Worm (Caenorhabditis elegans): ENCODE results near the gene nhr-50.

nhr-50 gene

ce11 chrV:16022600-16022999 lies 22.2 kb upstream of the nhr-50 start (continued):
- TF ChIP-seq gmeb-2 (tag; optimal IDR thresholded peaks at IDR 0.05) (peak; percentile 23), K02D7.2 (tag; optimal IDR thresholded peaks at IDR 0.05) (no peak), sox-2 (GFP tag; IDR thresholded peaks at IDR 0.05) (no peak), hlh-15 (tag; optimal IDR thresholded peaks at IDR 0.05) (no peak), unc-55 (GFP tag; optimal IDR thresholded peaks at IDR 0.05) (no peak), ref-2 (tag; optimal IDR thresholded peaks at IDR 0.05) (peak; percentile 53), Y22D7AL.16 (tag; optimal IDR thresholded peaks at IDR 0.05) (no peak), ceh-34 (tag; optimal IDR thresholded peaks at IDR 0.05) (peak; percentile 57), elt-4 (tag; optimal IDR thresholded peaks at IDR 0.05) (no peak), ceh-14 (tag; optimal IDR thresholded peaks at IDR 0.05) (peak; percentile 72), unc-3 (GFP tag; conservative IDR thresholded peaks at IDR 0.05) (no peak), unc-3 (tag; optimal IDR thresholded peaks at IDR 0.05) (no peak), che-1 (tag; optimal IDR thresholded peaks at IDR 0.05) (no peak), ceh-2 (tag; optimal IDR thresholded peaks at IDR 0.05) (peak; percentile 90), fkh-10 (GFP tag; optimal IDR thresholded peaks at IDR 0.05) (no peak), hlh-8 (tag; optimal IDR thresholded peaks at IDR 0.05) (peak; percentile 74)

- TF ChIP-seq sox-2 (GFP tag; IDR thresholded peaks at IDR 0.05) (no peak), ceh-48 (tag; optimal IDR thresholded peaks at IDR 0.05) (no peak), dmd-4 (tag; optimal IDR thresholded peaks at IDR 0.05; ENCODE audit: borderline replicate concordance) (no peak), ceh-9 (tag; optimal IDR thresholded peaks at IDR 0.05) (no peak), ceh-19 (GFP tag; optimal IDR thresholded peaks at IDR 0.05) (no peak), pros-1 (tag; optimal IDR thresholded peaks at IDR 0.05) (no peak), pha-4 (tag; optimal IDR thresholded peaks at IDR 0.05) (no peak), unc-86 (tag; optimal IDR thresholded peaks at IDR 0.05) (no peak), ceh-34 (tag; optimal IDR thresholded peaks at IDR 0.05) (no peak), nfya-1 (tag; optimal IDR thresholded peaks at IDR 0.05) (no peak), pag-3 (tag; optimal IDR thresholded peaks at IDR 0.05; ENCODE audit: borderline replicate concordance) (no peak), eyg-1 (tag; optimal IDR thresholded peaks at IDR 0.05) (no peak), mec-3 (tag; optimal IDR thresholded peaks at IDR 0.05; ENCODE audit: borderline replicate concordance) (no peak), C38D4.7 (GFP tag; optimal IDR thresholded peaks at IDR 0.05) (no peak), pax-1 (tag; optimal IDR thresholded peaks at IDR 0.05) (no peak), T23F11.4 (GFP tag; optimal IDR thresholded peaks at IDR 0.05) (no peak), ceh-18 (tag; optimal IDR thresholded peaks at IDR 0.05) (no peak), ceh-6 (GFP tag; optimal IDR thresholded peaks at IDR 0.05) (no peak)
Measured at ce11 chrV:16020042-16020441, 19.6 kb upstream of the nhr-50 start, which contains the start of gene srx-44. Gene srx-44, plus strand, starts transcription at chrV:16020342.

- no peak for TF ChIP-seq ets-4 (tag; optimal IDR thresholded peaks at IDR 0.05)
- TF ChIP-seq ceh-48 (tag; optimal IDR thresholded peaks at IDR 0.05): no peak
- no peak for TF ChIP-seq pha-4 (tag; optimal IDR thresholded peaks at IDR 0.05)
- no peak for TF ChIP-seq hlh-30 (tag; optimal IDR thresholded peaks at IDR 0.05; ENCODE audit: insufficient read depth)
- TF ChIP-seq ceh-2 (tag; optimal IDR thresholded peaks at IDR 0.05): no peak
Measured at ce11 chrV:16017671-16018070, 17.2 kb upstream of the nhr-50 start, which contains the start of gene srx-43. Gene srx-43, plus strand, starts transcription at chrV:16017971.

ce11 chrV:16016977-16017376 lies 16.5 kb upstream of the nhr-50 start:
- TF ChIP-seq pag-3 (tag; optimal IDR thresholded peaks at IDR 0.05; ENCODE audit: borderline replicate concordance) (no peak), dve-1 (tag; optimal IDR thresholded peaks at IDR 0.05) (no peak), ref-2 (tag; optimal IDR thresholded peaks at IDR 0.05) (no peak), ceh-31 (tag; optimal IDR thresholded peaks at IDR 0.05) (no peak), ceh-30 (tag; optimal IDR thresholded peaks at IDR 0.05) (no peak), K02D7.2 (tag; optimal IDR thresholded peaks at IDR 0.05) (no peak), sdc-2 (tag; optimal IDR thresholded peaks at IDR 0.05) (no peak), ceh-14 (tag; optimal IDR thresholded peaks at IDR 0.05) (no peak), npax-4 (tag; optimal IDR thresholded peaks at IDR 0.05) (no peak), sox-4 (tag; optimal IDR thresholded peaks at IDR 0.05) (no peak), eyg-1 (tag; optimal IDR thresholded peaks at IDR 0.05) (no peak), Y22D7AL.16 (tag; optimal IDR thresholded peaks at IDR 0.05) (no peak), nfya-1 (tag; optimal IDR thresholded peaks at IDR 0.05) (no peak), nhr-232 (tag; optimal IDR thresholded peaks at IDR 0.05) (no peak), lin-11 (tag; optimal IDR thresholded peaks at IDR 0.05) (no peak), ama-1 (optimal IDR thresholded peaks at IDR 0.05) (no peak)

All from whole organism, late embryonic.